Fruit fly (Drosophila melanogaster): ENCODE data around the gene CG8219.

The CG8219 gene

DNA sequence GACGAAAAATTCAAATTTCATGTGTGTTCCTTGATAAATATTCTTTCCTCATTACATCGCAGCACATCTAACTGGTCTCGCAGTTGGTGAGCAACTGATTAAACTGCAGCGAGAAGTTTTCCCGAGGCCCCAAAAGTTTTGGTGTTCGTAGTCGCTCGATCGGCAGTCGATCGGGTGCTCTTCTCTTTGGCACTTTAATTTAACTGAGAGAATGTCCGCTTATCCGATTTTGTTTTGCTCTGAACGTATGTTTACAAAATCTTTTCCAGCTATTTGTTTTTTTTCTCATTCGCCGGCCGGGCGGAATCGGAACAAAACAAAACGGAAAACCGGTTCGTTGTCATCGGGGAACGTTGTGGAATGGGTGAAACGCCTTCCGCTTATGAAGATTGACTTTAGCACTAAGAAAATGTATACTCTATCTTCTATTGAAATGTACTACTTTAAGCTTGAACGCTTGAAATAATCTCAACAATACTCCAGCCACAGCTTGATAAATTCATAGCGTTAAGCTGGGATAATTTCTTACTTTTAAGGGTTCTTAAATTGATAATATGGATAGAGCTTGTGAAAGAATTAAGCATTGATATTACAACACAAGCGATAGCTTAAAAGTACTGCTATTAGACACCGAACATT lies 18.4 kb downstream of the CG8219 start (continued):
- no peak for TF ChIP-seq CG2889 (GFP tag; IDR thresholded peaks at IDR 0.05)
- peak; percentile 60 for TF ChIP-seq CG12071 (GFP tag; optimal IDR thresholded peaks at IDR 0.05)
- no peak for TF ChIP-seq CG8924 (tag; optimal IDR thresholded peaks at IDR 0.05)
- no peak for TF ChIP-seq CG8944 (GFP tag; optimal IDR thresholded peaks at IDR 0.05)
- no peak for TF ChIP-seq gsb (GFP tag; IDR thresholded peaks at IDR 0.05)
- no peak for TF ChIP-seq cwo (GFP tag; optimal IDR thresholded peaks at IDR 0.05)
- no peak for TF ChIP-seq CG10565 (GFP tag; optimal IDR thresholded peaks at IDR 0.05)
- TF ChIP-seq Ada2b (GFP tag; IDR thresholded peaks at IDR 0.05): no peak
- no peak for TF ChIP-seq CG15479 (GFP tag; optimal IDR thresholded peaks at IDR 0.05)
- peak; percentile 13 for TF ChIP-seq lab (GFP tag; optimal IDR thresholded peaks at IDR 0.05)
- TF ChIP-seq knrl (GFP tag; IDR thresholded peaks at IDR 0.05; ENCODE audit: partially characterized antibody): no peak
- TF ChIP-seq Med (GFP tag): peak; percentile 31
- no peak for TF ChIP-seq CG10147 (GFP tag; optimal IDR thresholded peaks at IDR 0.05)
- TF ChIP-seq CG17612 (GFP tag; IDR thresholded peaks at IDR 0.05): no peak
- TF ChIP-seq p53 (GFP tag; optimal IDR thresholded peaks at IDR 0.05): no peak
- TF ChIP-seq CG17361 (GFP tag; IDR thresholded peaks at IDR 0.05): no peak
- no peak for TF ChIP-seq Tbp (GFP tag; optimal IDR thresholded peaks at IDR 0.05)
- no peak for TF ChIP-seq nmo (GFP tag; optimal IDR thresholded peaks at IDR 0.05)
- TF ChIP-seq CG1233 (GFP tag; optimal IDR thresholded peaks at IDR 0.05): no peak
- TF ChIP-seq cato (GFP tag; optimal IDR thresholded peaks at IDR 0.05; ENCODE audit: borderline replicate concordance): no peak
- no peak for TF ChIP-seq chm (GFP tag; IDR thresholded peaks at IDR 0.05)
- peak; percentile 13 for TF ChIP-seq CG17912 (GFP tag; optimal IDR thresholded peaks at IDR 0.05)
- no peak for TF ChIP-seq Atf3 (GFP tag; optimal IDR thresholded peaks at IDR 0.05)
- no peak for TF ChIP-seq croc (GFP tag; conservative IDR thresholded peaks at IDR 0.05)
- no peak for TF ChIP-seq CG4730 (GFP tag; IDR thresholded peaks at IDR 0.05)
- no peak for TF ChIP-seq CG13123 (GFP tag; optimal IDR thresholded peaks at IDR 0.05)
- no peak for TF ChIP-seq Abd-B (GFP tag; optimal IDR thresholded peaks at IDR 0.05)
- TF ChIP-seq fu2 (GFP tag; optimal IDR thresholded peaks at IDR 0.05): no peak
- no peak for TF ChIP-seq bab2 (GFP tag; optimal IDR thresholded peaks at IDR 0.05)
- TF ChIP-seq zf30C (GFP tag; optimal IDR thresholded peaks at IDR 0.05): no peak
- TF ChIP-seq Dp (GFP tag; optimal IDR thresholded peaks at IDR 0.05): no peak
- no peak for TF ChIP-seq hkb (optimal IDR thresholded peaks at IDR 0.05)
- peak; percentile 57; the same call in 1 of the 2 replicates for TF ChIP-seq hkb (GFP tag; IDR thresholded peaks at IDR 0.05)
- TF ChIP-seq Side (GFP tag; optimal IDR thresholded peaks at IDR 0.05): no peak
- no peak for TF ChIP-seq peb (GFP tag; IDR thresholded peaks at IDR 0.05)
- TF ChIP-seq nerfin-1 (tag; optimal IDR thresholded peaks at IDR 0.05): no peak
- TF ChIP-seq bsh (GFP tag; optimal IDR thresholded peaks at IDR 0.05): peak in 1 of 2 experiments; percentile 56
- TF ChIP-seq Doc3 (GFP tag; IDR thresholded peaks at IDR 0.05; ENCODE audit: partially characterized antibody): no peak
- no peak for TF ChIP-seq lola (GFP tag; optimal IDR thresholded peaks at IDR 0.05)
- no peak for TF ChIP-seq chn (GFP tag; optimal IDR thresholded peaks at IDR 0.05)
- peak; percentile 3 for TF ChIP-seq CG5180 (GFP tag; optimal IDR thresholded peaks at IDR 0.05)
- TF ChIP-seq yki (optimal IDR thresholded peaks at IDR 0.05): no peak
- no peak for TF ChIP-seq NfI (GFP tag; optimal IDR thresholded peaks at IDR 0.05)
- TF ChIP-seq gt (GFP tag; IDR thresholded peaks at IDR 0.05): no peak
- no peak for TF ChIP-seq CG14860 (GFP tag; IDR thresholded peaks at IDR 0.05; ENCODE audit: partially characterized antibody)
- TF ChIP-seq CG11247 (GFP tag; IDR thresholded peaks at IDR 0.05): no peak
- no peak for TF ChIP-seq Nf-YC (tag; optimal IDR thresholded peaks at IDR 0.05)
- no peak for TF ChIP-seq CG13624 (GFP tag; optimal IDR thresholded peaks at IDR 0.05)
- TF ChIP-seq CG10321 (GFP tag; IDR thresholded peaks at IDR 0.05): no peak
- no peak for TF ChIP-seq Ets65A (GFP tag)
- no peak for TF ChIP-seq row (GFP tag; IDR thresholded peaks at IDR 0.05)
